Fruit fly (Drosophila melanogaster) whole organism, embryonic: ENCODE measurements around the gene PAPLA1.

Source experiments
- ATbp ChIP-seq: fragments of 200-800 bp; sonication (Bioruptor generic); optimal IDR thresholded peaks from 2 replicates; lab custom pipeline; 2017; ENCODE audit warnings: missing biosample characterization, mild to moderate bottlenecking, missing genetic modification characterization, missing genetic modification reagents
- B-H1 ChIP-seq: fragments of 200-800 bp; sonication (Bioruptor generic); IDR thresholded peaks from 3 replicates; pipeline ENCODE4 v1.3.6; 2022; ENCODE audit warnings: missing biosample characterization, missing genetic modification characterization
- CG11695 ChIP-seq: fragments of 200-800 bp; sonication (Bioruptor generic); IDR thresholded peaks from 3 replicates; pipeline ENCODE4 v1.3.6; 2022; ENCODE audit warnings: missing biosample characterization, missing genetic modification characterization
- CG11723 ChIP-seq: fragments of 200-800 bp; sonication (Bioruptor generic); optimal IDR thresholded peaks from 2 replicates; lab custom pipeline; 2017; ENCODE audit warnings: missing biosample characterization, mild to moderate bottlenecking, missing genetic modification characterization
- CG14050 ChIP-seq: fragments of 200-800 bp; sonication (Bioruptor generic); IDR thresholded peaks from 3 replicates; pipeline ENCODE4 v1.3.6; 2022; ENCODE audit warnings: missing biosample characterization, missing genetic modification characterization
- CG17802 ChIP-seq: fragments of 200-800 bp; sonication (Bioruptor generic); optimal IDR thresholded peaks from 2 replicates; lab custom pipeline; 2018; ENCODE audit warnings: missing biosample characterization, mild to moderate bottlenecking, missing genetic modification characterization, moderate library complexity
- CG17912 ChIP-seq: fragments of 200-800 bp; sonication (Bioruptor generic); optimal IDR thresholded peaks from 2 replicates; lab custom pipeline; 2018; ENCODE audit warnings: missing biosample characterization, mild to moderate bottlenecking, missing genetic modification characterization
- CG30431 ChIP-seq: fragments of 200-800 bp; sonication (Bioruptor generic); optimal IDR thresholded peaks from 2 replicates; lab custom pipeline; 2017; ENCODE audit warnings: missing biosample characterization, missing genetic modification characterization
- CG3838 ChIP-seq: fragments of 200-800 bp; sonication (Bioruptor generic); optimal IDR thresholded peaks from 3 replicates; lab custom pipeline; 2016; ENCODE audit warnings: missing biosample characterization, missing genetic modification characterization
- CG4854 ChIP-seq: fragments of 200-800 bp; sonication (Bioruptor generic); optimal IDR thresholded peaks from 2 replicates; lab custom pipeline; 2016; ENCODE audit warnings: missing biosample characterization, missing genetic modification characterization, inconsistent platforms
- CG6272 ChIP-seq: fragments of 200-800 bp; sonication (Bioruptor generic); IDR thresholded peaks from 2 replicates; pipeline ENCODE4 v1.3.6; 2022; ENCODE audit warnings: missing biosample characterization, missing genetic modification characterization
- CG6765 ChIP-seq: fragments of 200-800 bp; sonication (Bioruptor generic); optimal IDR thresholded peaks from 3 replicates; lab custom pipeline; 2017; ENCODE audit warnings: missing biosample characterization, mild to moderate bottlenecking, missing genetic modification characterization
- CG6791 ChIP-seq: fragments of 200-800 bp; sonication (Bioruptor generic); IDR thresholded peaks from 3 replicates; pipeline ENCODE4 v1.3.6; 2022; ENCODE audit warnings: missing biosample characterization, missing genetic modification characterization; ENCODE audit not compliant: partially characterized antibody
- CG9817 ChIP-seq: fragments of 200-800 bp; sonication (Bioruptor generic); optimal IDR thresholded peaks from 2 replicates; lab custom pipeline; 2018; ENCODE audit warnings: missing biosample characterization, mild to moderate bottlenecking, missing genetic modification characterization, moderate library complexity
- Dad ChIP-seq: fragments of 200-800 bp; sonication (Bioruptor generic); optimal IDR thresholded peaks from 3 replicates; lab custom pipeline; 2016; ENCODE audit warnings: missing biosample characterization, missing genetic modification characterization
- E2f1 ChIP-seq: fragments of 200-800 bp; sonication (Bioruptor generic); IDR thresholded peaks from 2 replicates; pipeline ENCODE4 v1.3.6; 2022; ENCODE audit warnings: missing biosample characterization, missing genetic modification characterization
- Fer3 ChIP-seq: fragments of 200-800 bp; sonication (Bioruptor generic); optimal IDR thresholded peaks from 2 replicates; lab custom pipeline; 2018; ENCODE audit warnings: missing biosample characterization, mild to moderate bottlenecking, missing genetic modification characterization, moderate library complexity
- Gsc ChIP-seq: fragments of 200-800 bp; sonication (Bioruptor generic); IDR thresholded peaks from 2 replicates; pipeline ENCODE4 v1.3.6; 2022; ENCODE audit warnings: missing biosample characterization, missing genetic modification characterization
- Jarid2 ChIP-seq: fragments of 200-800 bp; sonication (Bioruptor generic); optimal IDR thresholded peaks from 3 replicates; lab custom pipeline; 2017; ENCODE audit warnings: mild to moderate bottlenecking, missing biosample characterization, missing genetic modification reagents, missing genetic modification characterization
- MESR4 ChIP-seq: fragments of 200-800 bp; sonication (Bioruptor generic); optimal IDR thresholded peaks from 2 replicates; lab custom pipeline; 2018; ENCODE audit warnings: missing biosample characterization, mild to moderate bottlenecking, missing genetic modification characterization, moderate library complexity
- MTF-1 ChIP-seq: fragments of 200-800 bp; sonication (Bioruptor generic); optimal IDR thresholded peaks from 2 replicates; lab custom pipeline; 2018; ENCODE audit warnings: missing biosample characterization, mild to moderate bottlenecking, missing genetic modification characterization, borderline replicate concordance
- PHDP ChIP-seq: fragments of 200-800 bp; sonication (Bioruptor generic); optimal IDR thresholded peaks from 3 replicates; lab custom pipeline; 2018; ENCODE audit warnings: missing biosample characterization, mild to moderate bottlenecking, missing genetic modification characterization, moderate library complexity
- Six4 ChIP-seq: fragments of 200-800 bp; sonication (Bioruptor generic); optimal IDR thresholded peaks from 2 replicates; lab custom pipeline; 2016; ENCODE audit warnings: missing biosample characterization, missing genetic modification characterization
- Sox100B ChIP-seq: fragments of 200-800 bp; sonication (Bioruptor generic); optimal IDR thresholded peaks from 3 replicates; lab custom pipeline; 2018; ENCODE audit warnings: missing biosample characterization, mild to moderate bottlenecking, missing genetic modification characterization
- Stat92E ChIP-seq, 3 experiments: fragments of >200 bp in 2 of 3; fragments of 200-800 bp in 1 of 3; sonication (Bioruptor generic) in 1 of 3; optimal IDR thresholded peaks; 2 replicates each; lab custom pipeline; 2017 to 2019; ENCODE audit warnings: missing biosample characterization in 3 of 3, missing genetic modification characterization in 3 of 3, mild to moderate bottlenecking in 1 of 3, moderate library complexity in 1 of 3
- Tbp ChIP-seq: fragments of >200 bp; optimal IDR thresholded peaks from 2 replicates; lab custom pipeline; 2018; ENCODE audit warnings: missing biosample characterization, missing genetic modification characterization
- YL-1 ChIP-seq: fragments of 200-800 bp; sonication (Bioruptor generic); optimal IDR thresholded peaks from 3 replicates; lab custom pipeline; 2017; ENCODE audit warnings: missing biosample characterization, mild to moderate bottlenecking, missing genetic modification characterization
- ase ChIP-seq: fragments of 200-800 bp; sonication (Bioruptor generic); IDR thresholded peaks from 3 replicates; pipeline ENCODE4 v1.3.6; 2022; ENCODE audit warnings: missing biosample characterization, missing genetic modification characterization
- bowl ChIP-seq: fragments of 200-800 bp; sonication (Bioruptor generic); IDR thresholded peaks from 2 replicates; pipeline ENCODE4 v1.3.6; 2022; ENCODE audit warnings: missing biosample characterization, missing genetic modification characterization
- chm ChIP-seq: fragments of 200-800 bp; sonication (Bioruptor generic); IDR thresholded peaks from 2 replicates; pipeline ENCODE4 v1.3.6; 2022; ENCODE audit warnings: missing biosample characterization, missing genetic modification characterization
- crol ChIP-seq: fragments of 200-800 bp; sonication (Bioruptor generic); IDR thresholded peaks from 2 replicates; pipeline ENCODE4 v1.3.6; 2022; ENCODE audit warnings: missing biosample characterization, missing genetic modification characterization
- dan ChIP-seq: fragments of 200-800 bp; sonication (Bioruptor generic); IDR thresholded peaks from 2 replicates; pipeline ENCODE4 v1.3.6; 2022; ENCODE audit warnings: missing biosample characterization, missing genetic modification characterization
- fd64A ChIP-seq: fragments of 200-800 bp; sonication (Bioruptor generic); optimal IDR thresholded peaks from 3 replicates; lab custom pipeline; 2018; ENCODE audit warnings: missing biosample characterization, mild to moderate bottlenecking, missing genetic modification characterization
- fd96Cb ChIP-seq: fragments of 200-800 bp; sonication (Bioruptor generic); optimal IDR thresholded peaks from 2 replicates; lab custom pipeline; 2018; ENCODE audit warnings: missing biosample characterization, mild to moderate bottlenecking, missing genetic modification characterization, moderate library complexity
- gce ChIP-seq: fragments of 200-800 bp; sonication (Bioruptor generic); IDR thresholded peaks from 3 replicates; pipeline ENCODE4 v1.3.6; 2022; ENCODE audit warnings: missing biosample characterization, missing genetic modification characterization
- gcm2 ChIP-seq: fragments of 200-800 bp; sonication (Bioruptor generic); optimal IDR thresholded peaks from 2 replicates; lab custom pipeline; 2016; ENCODE audit warnings: missing biosample characterization, missing genetic modification characterization
- jigr1 ChIP-seq: fragments of 200-800 bp; sonication (Bioruptor generic); IDR thresholded peaks from 3 replicates; pipeline ENCODE4 v1.3.6; 2022; ENCODE audit warnings: missing biosample characterization, missing genetic modification characterization
- kah ChIP-seq: fragments of 200-800 bp; sonication (Bioruptor generic); optimal IDR thresholded peaks from 2 replicates; lab custom pipeline; 2018; ENCODE audit warnings: missing biosample characterization, mild to moderate bottlenecking, missing genetic modification characterization
- mld ChIP-seq: fragments of 200-800 bp; sonication (Bioruptor generic); IDR thresholded peaks from 3 replicates; pipeline ENCODE4 v1.3.6; 2022; ENCODE audit warnings: missing biosample characterization, missing genetic modification characterization; ENCODE audit not compliant: partially characterized antibody
- oc ChIP-seq: fragments of 200-800 bp; sonication (Bioruptor generic); optimal IDR thresholded peaks from 2 replicates; lab custom pipeline; 2018; ENCODE audit warnings: missing biosample characterization, mild to moderate bottlenecking, missing genetic modification characterization, moderate library complexity
- pzg ChIP-seq: fragments of 200-800 bp; sonication (Bioruptor generic); optimal IDR thresholded peaks from 3 replicates; lab custom pipeline; 2018; ENCODE audit warnings: missing biosample characterization, mild to moderate bottlenecking, missing genetic modification characterization, moderate library complexity
- repo ChIP-seq: fragments of 200-800 bp; sonication (Bioruptor generic); optimal IDR thresholded peaks from 2 replicates; lab custom pipeline; 2016; ENCODE audit warnings: missing biosample characterization, missing genetic modification characterization
- rib ChIP-seq: fragments of 200-800 bp; sonication (Bioruptor generic); IDR thresholded peaks from 2 replicates; pipeline ENCODE4 v1.3.6; 2022; ENCODE audit warnings: missing biosample characterization, missing genetic modification characterization
- ro ChIP-seq: fragments of 200-800 bp; sonication (Bioruptor generic); IDR thresholded peaks from 2 replicates; pipeline ENCODE4 v1.3.6; 2022; ENCODE audit warnings: missing biosample characterization, missing genetic modification characterization
- row ChIP-seq: fragments of 200-800 bp; sonication (Bioruptor generic); IDR thresholded peaks from 3 replicates; pipeline ENCODE4 v1.3.6; 2022; ENCODE audit warnings: missing biosample characterization, missing genetic modification characterization
- sim ChIP-seq: fragments of 200-800 bp; sonication (Bioruptor generic); IDR thresholded peaks from 2 replicates; pipeline ENCODE4 v1.3.6; 2022; ENCODE audit warnings: missing biosample characterization, missing genetic modification characterization
- toy ChIP-seq: fragments of 200-800 bp; sonication (Bioruptor generic); IDR thresholded peaks from 2 replicates; pipeline ENCODE4 v1.3.6; 2022; ENCODE audit warnings: missing biosample characterization, missing genetic modification characterization
- usp ChIP-seq: fragments of >200 bp; optimal IDR thresholded peaks from 2 replicates; lab custom pipeline; 2017; ENCODE audit warnings: missing biosample characterization, missing genetic modification characterization
- wor ChIP-seq: fragments of 200-800 bp; sonication (Bioruptor generic); IDR thresholded peaks from 2 replicates; pipeline ENCODE4 v1.3.6; 2022; ENCODE audit warnings: missing biosample characterization, missing genetic modification characterization
- zfh1 ChIP-seq: fragments of 200-800 bp; sonication (Bioruptor generic); IDR thresholded peaks from 3 replicates; pipeline ENCODE4 v1.3.6; 2022; ENCODE audit warnings: missing biosample characterization, missing genetic modification characterization

Gene PAPLA1

DNA sequence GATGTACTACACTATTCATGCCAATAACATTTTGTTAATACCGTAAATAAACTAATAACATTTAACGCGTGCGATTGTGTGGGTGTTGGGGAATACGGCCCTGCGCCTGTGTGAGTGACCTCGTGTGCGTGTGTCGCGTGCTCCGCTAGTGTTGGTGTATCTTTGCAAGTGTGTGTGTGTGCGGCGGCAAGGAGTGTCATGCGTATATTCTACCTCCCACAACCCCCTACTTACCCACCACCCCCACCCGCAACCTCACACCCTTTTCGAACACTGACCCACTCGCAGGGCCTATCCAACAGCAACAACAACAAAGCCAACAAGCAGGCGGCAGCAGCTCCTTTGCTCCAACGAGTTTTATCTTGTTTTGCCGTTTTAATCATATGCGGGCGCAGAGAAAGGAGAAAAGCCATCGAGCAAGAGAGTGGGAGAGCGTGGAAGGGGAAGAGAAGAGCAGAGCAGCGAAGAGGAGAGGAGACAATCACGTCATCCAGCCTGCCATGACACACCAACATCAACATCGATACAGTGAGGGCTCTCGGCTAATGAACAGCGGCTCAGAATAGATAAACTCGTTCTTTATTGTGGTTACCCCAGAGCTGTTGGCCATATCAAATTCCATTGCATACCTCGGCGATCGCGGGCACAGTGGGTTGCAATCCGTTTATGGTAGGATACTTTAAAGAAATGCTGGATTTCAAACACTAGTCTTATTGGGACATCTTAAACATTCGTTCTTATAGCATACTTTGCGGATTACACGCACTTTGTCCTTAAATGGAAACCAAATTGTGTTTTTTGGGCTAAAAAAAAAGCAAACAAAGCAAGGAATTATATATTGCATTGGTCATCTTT, 74.9 kb downstream of the PAPLA1 start (continued):
- no peak for TF ChIP-seq CG9817 (tag; lab: Kevin White, UChicago)
- no peak for TF ChIP-seq CG4854
- no peak for TF ChIP-seq dan
- TF ChIP-seq Dad (GFP tag; lab: Kevin White, UChicago): no peak
- no peak for TF ChIP-seq Stat92E (GFP tag; optimal IDR thresholded peaks at IDR 0.05; lab: Kevin White, UChicago)
- TF ChIP-seq oc: no peak
- TF ChIP-seq jigr1 (GFP tag; lab: Robert Waterston, UW): no peak
- TF ChIP-seq CG14050 (GFP tag; lab: Robert Waterston, UW): no peak
- TF ChIP-seq CG6765: no peak
- no peak for TF ChIP-seq CG6791 (GFP tag; lab: Robert Waterston, UW)
- peak; percentile 6 for TF ChIP-seq pzg (GFP tag; lab: Kevin White, UChicago)
- TF ChIP-seq CG17912 (GFP tag; lab: Kevin White, UChicago): no peak
- TF ChIP-seq row (GFP tag; lab: Robert Waterston, UW): peak; percentile 58
- no peak for TF ChIP-seq rib (GFP tag; lab: Robert Waterston, UW)
- no peak for TF ChIP-seq MESR4 (GFP tag; lab: Kevin White, UChicago)
- TF ChIP-seq PHDP (tag; lab: Kevin White, UChicago): no peak
- no peak for TF ChIP-seq ro (GFP tag; lab: Robert Waterston, UW)
- TF ChIP-seq kah (GFP tag; lab: Kevin White, UChicago): no peak
- TF ChIP-seq CG6272 (GFP tag; lab: Robert Waterston, UW): no peak
- no peak for TF ChIP-seq CG3838 (GFP tag; lab: Kevin White, UChicago)
- TF ChIP-seq bowl (GFP tag; lab: Robert Waterston, UW): no peak
- peak; percentile 85 for TF ChIP-seq crol (GFP tag; lab: Robert Waterston, UW)
- no peak for TF ChIP-seq fd96Cb
- no peak for TF ChIP-seq YL-1 (GFP tag; lab: Kevin White, UChicago)
- no peak for TF ChIP-seq usp
- no peak for TF ChIP-seq toy (GFP tag; lab: Robert Waterston, UW)
- no peak for TF ChIP-seq Fer3
- no peak for TF ChIP-seq repo (GFP tag; lab: Kevin White, UChicago)
- TF ChIP-seq gcm2 (GFP tag; lab: Kevin White, UChicago): no peak
- no peak for TF ChIP-seq MTF-1 (GFP tag; lab: Kevin White, UChicago)
- TF ChIP-seq chm (GFP tag; lab: Robert Waterston, UW): peak; percentile 29; the same call in 1 of the 2 replicates
- TF ChIP-seq CG17802 (tag; lab: Kevin White, UChicago): no peak
- no peak for TF ChIP-seq CG11695 (GFP tag; lab: Robert Waterston, UW)
- TF ChIP-seq E2f1 (GFP tag; lab: Robert Waterston, UW): no peak
- TF ChIP-seq Tbp (GFP tag; lab: Kevin White, UChicago): no peak
- TF ChIP-seq gce: no peak
- no peak for TF ChIP-seq ATbp
- no peak for TF ChIP-seq wor
- TF ChIP-seq sim: no peak
- no peak for TF ChIP-seq fd64A (GFP tag; lab: Kevin White, UChicago)
- no peak for TF ChIP-seq zfh1 (GFP tag; lab: Robert Waterston, UW)
- TF ChIP-seq ase: no peak
- TF ChIP-seq Gsc: no peak
- TF ChIP-seq Sox100B (GFP tag; lab: Kevin White, UChicago): peak; percentile 9
- no peak for TF ChIP-seq Jarid2 (GFP tag; lab: Kevin White, UChicago)
- no peak for TF ChIP-seq mld (GFP tag; lab: Robert Waterston, UW)
- TF ChIP-seq CG11723 (GFP tag; lab: Kevin White, UChicago): no peak
- no peak for TF ChIP-seq B-H1 (GFP tag; lab: Robert Waterston, UW)
- TF ChIP-seq Six4: no peak
- no peak for TF ChIP-seq CG30431 (GFP tag; lab: Kevin White, UChicago)
